Worm (Caenorhabditis elegans) whole organism, L4 larva: ENCODE measurements around the gene C47D12.4.

ENCODE experiments used
- D1046.2 ChIP-seq: fragments of 200-800 bp; sonication (Bioruptor generic); IDR thresholded peaks from 2 replicates; pipeline ENCODE4 v1.3.6; 2022; ENCODE audit warnings: missing genetic modification characterization, missing compliant biosample characterization
- F37D6.2 ChIP-seq: sonication (generic microtip); optimal IDR thresholded peaks from 2 replicates; lab custom pipeline; 2016; ENCODE audit warnings: mild to moderate bottlenecking, missing genetic modification characterization, missing compliant biosample characterization
- aly-2 ChIP-seq: sonication (generic microtip); optimal IDR thresholded peaks from 2 replicates; lab custom pipeline; 2018; ENCODE audit warnings: missing biosample characterization, missing genetic modification characterization
- ama-1 ChIP-seq: fragments of 150-350 bp; optimal IDR thresholded peaks from 2 replicates; lab custom pipeline; 2014; ENCODE audit warnings: inconsistent platforms, mixed read lengths
- daf-8 ChIP-seq: fragments of 200-800 bp; sonication (Bioruptor generic); IDR thresholded peaks from 2 replicates; pipeline ENCODE4 v1.3.6; 2022; ENCODE audit warnings: missing genetic modification characterization, missing compliant biosample characterization
- jun-1 ChIP-seq: fragments of 150-350 bp; optimal IDR thresholded peaks from 2 replicates; lab custom pipeline; 2014; ENCODE audit warnings: missing biosample characterization, missing genetic modification reagents, missing genetic modification characterization
- mdl-1 ChIP-seq, 2 experiments: fragments of 150-350 bp in 1 of 2; sonication (generic microtip) in 1 of 2; optimal IDR thresholded peaks; 2 replicates each; lab custom pipeline; 2014 to 2017; ENCODE audit warnings: missing biosample characterization in 2 of 2, missing genetic modification characterization in 2 of 2
- nhr-11 ChIP-seq: fragments of 150-350 bp; optimal IDR thresholded peaks from 2 replicates; lab custom pipeline; 2014; ENCODE audit warnings: missing biosample characterization, missing genetic modification characterization
- nhr-237 ChIP-seq: sonication (generic microtip); optimal IDR thresholded peaks from 2 replicates; lab custom pipeline; 2017; ENCODE audit warnings: missing biosample characterization, missing genetic modification characterization
- pqm-1 ChIP-seq: sonication (generic microtip); optimal IDR thresholded peaks from 2 replicates; lab custom pipeline; 2017; ENCODE audit warnings: missing biosample characterization, missing genetic modification characterization
- snpc-1.2 ChIP-seq: fragments of 200-800 bp; sonication (Bioruptor generic); IDR thresholded peaks from 2 replicates; pipeline ENCODE4 v1.3.6; 2022; ENCODE audit warnings: missing genetic modification reagents, missing genetic modification characterization, missing compliant biosample characterization
- unc-62 ChIP-seq, 3 experiments: fragments of 150-350 bp in 1 of 3; sonication (generic microtip); optimal IDR thresholded peaks in 2 of 3; peaks in 1 of 3; 1 replicate in 1 of 3; 2 replicates in 2 of 3; lab custom pipeline; 2014 to 2017; ENCODE audit warnings: missing biosample characterization in 3 of 3, missing genetic modification characterization in 3 of 3, missing genetic modification reagents in 3 of 3, missing genotype in 1 of 3
- ztf-11 ChIP-seq: fragments of 150-350 bp; optimal IDR thresholded peaks from 2 replicates; lab custom pipeline; 2014; ENCODE audit warnings: missing biosample characterization, missing genetic modification characterization

DNA sequence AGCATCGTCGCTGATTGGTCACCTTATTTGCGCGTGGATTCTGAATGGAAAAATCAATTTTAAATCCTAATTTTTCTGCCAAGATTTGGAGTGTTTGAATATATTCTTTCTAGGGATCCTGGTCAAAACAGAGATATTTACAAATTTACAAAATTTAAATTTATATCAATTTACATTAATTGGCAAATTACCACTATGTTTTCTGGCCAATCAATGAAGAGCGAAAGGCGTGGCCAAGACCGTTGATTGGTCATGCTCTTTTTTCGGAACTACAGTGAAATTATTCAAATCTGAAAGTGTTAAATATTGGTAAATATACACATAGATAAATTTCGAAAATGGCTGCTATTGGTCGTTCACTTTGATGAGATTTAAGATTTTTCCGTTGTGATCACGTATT lies 38.8 kb upstream of the C47D12.4 start:
- no peak for TF ChIP-seq daf-8 (GFP tag; lab: Robert Waterston, UW)
- TF ChIP-seq ama-1 (lab: Kevin White, UChicago), result no peak
- no peak for TF ChIP-seq D1046.2
- TF ChIP-seq nhr-237 (tag; lab: Kevin White, UChicago), result no peak
- TF ChIP-seq jun-1 (tag; lab: Kevin White, UChicago), result no peak
- TF ChIP-seq nhr-11 (tag; lab: Kevin White, UChicago), result no peak
- TF ChIP-seq aly-2 (tag; lab: Kevin White, UChicago), result no peak
- TF ChIP-seq mdl-1 (tag; optimal IDR thresholded peaks at IDR 0.05; lab: Kevin White, UChicago), result no peak
- no peak for TF ChIP-seq pqm-1
- no peak for TF ChIP-seq snpc-1.2 (GFP tag; lab: Robert Waterston, UW)
- no peak for TF ChIP-seq F37D6.2 (tag; lab: Kevin White, UChicago)
- no peak for TF ChIP-seq unc-62 (GFP tag; optimal IDR thresholded peaks at IDR 0.05 in 1 of 2; lab: Kevin White, UChicago)
- TF ChIP-seq unc-62 (tag; optimal IDR thresholded peaks at IDR 0.05; lab: Kevin White, UChicago), result no peak
- no peak for TF ChIP-seq ztf-11 (tag; lab: Kevin White, UChicago)
